Fruit fly (Drosophila melanogaster): Measurements from ENCODE around the gene mv.

DNA sequence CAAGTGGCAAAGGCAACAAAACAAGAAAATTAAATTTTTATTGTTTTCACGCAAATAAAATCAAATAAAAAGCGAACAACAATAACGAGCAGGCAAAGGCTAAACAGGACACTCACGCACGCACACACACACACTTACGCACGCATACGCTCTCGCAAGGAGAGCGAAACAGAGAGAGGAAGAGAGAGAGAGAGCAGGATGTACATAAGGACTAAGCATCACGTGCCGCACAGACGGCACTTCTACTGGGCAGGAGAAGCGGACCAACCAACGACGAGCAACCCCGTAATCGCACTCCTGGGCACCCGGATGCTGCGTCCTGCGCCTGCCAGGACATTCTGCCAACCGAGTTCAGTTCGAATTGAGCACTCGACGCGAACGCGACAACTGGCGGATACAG, 43.0 kb downstream of the mv start, which contains the start of gene Dbx:
- TF ChIP-seq brk (GFP tag; optimal IDR thresholded peaks at IDR 0.05) (no peak), N (GFP tag; optimal IDR thresholded peaks at IDR 0.05) (no peak), pan (optimal IDR thresholded peaks at IDR 0.05) (no peak), Jra (GFP tag; optimal IDR thresholded peaks at IDR 0.05) (no peak), ey (GFP tag; optimal IDR thresholded peaks at IDR 0.05) (no peak), psq (GFP tag; optimal IDR thresholded peaks at IDR 0.05) (no peak), Dfd (GFP tag; optimal IDR thresholded peaks at IDR 0.05) (no peak), h (GFP tag; optimal IDR thresholded peaks at IDR 0.05) (no peak), fru (GFP tag; optimal IDR thresholded peaks at IDR 0.05) (no peak)

Measured in whole organism, wandering third instar larva.